Fruit fly (Drosophila melanogaster): Measurements from ENCODE around the gene y.

DNA sequence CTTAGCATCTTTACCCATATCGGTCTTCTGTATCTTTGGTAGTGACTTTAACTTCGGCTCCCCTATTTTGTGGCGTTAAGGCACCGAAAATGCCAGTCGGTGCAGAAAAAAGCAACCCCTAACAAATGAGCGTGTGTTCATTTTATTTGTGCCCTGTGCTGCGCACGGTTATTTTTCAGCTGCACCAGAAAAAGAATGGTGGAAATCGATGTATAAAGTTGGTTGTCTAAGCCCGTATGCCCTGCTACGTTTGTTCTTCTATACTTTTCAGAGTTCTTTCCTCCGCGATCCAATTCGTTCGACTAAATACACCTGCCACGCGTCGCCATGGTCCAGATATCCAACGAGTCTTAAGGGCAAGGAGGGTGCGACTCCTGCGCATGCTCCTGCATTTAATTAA is 36.7 kb downstream of the y start:
- TF ChIP-seq Myc (optimal IDR thresholded peaks at IDR 0.05) = no peak
- TF ChIP-seq ttk (optimal IDR thresholded peaks at IDR 0.05) = no peak
- TF ChIP-seq insv (optimal IDR thresholded peaks at IDR 0.05) = no peak
- no peak for TF ChIP-seq psq (optimal IDR thresholded peaks at IDR 0.05)
- no peak for TF ChIP-seq h (optimal IDR thresholded peaks at IDR 0.05)
